Worm (Caenorhabditis elegans) whole organism, late embryonic: ENCODE data around the gene str-145.

Experiments used
- C08G9.2 ChIP-seq: sonication (generic microtip); optimal IDR thresholded peaks from 2 replicates; lab custom pipeline; 2016; ENCODE audit warnings: mild to moderate bottlenecking, missing genetic modification characterization, moderate library complexity, missing compliant biosample characterization
- ama-1 ChIP-seq: fragments of 150-350 bp; optimal IDR thresholded peaks from 2 replicates; lab custom pipeline; 2014
- ceh-6 ChIP-seq: fragments of 200-800 bp; sonication (Bioruptor generic); optimal IDR thresholded peaks from 2 replicates; lab custom pipeline; 2018; ENCODE audit warnings: mild to moderate bottlenecking, missing genetic modification characterization, missing compliant biosample characterization
- fkh-10 ChIP-seq: fragments of 150-350 bp; optimal IDR thresholded peaks from 2 replicates; lab custom pipeline; 2014; ENCODE audit warnings: missing biosample characterization, missing genetic modification reagents, missing genetic modification characterization
- hlh-8 ChIP-seq: sonication (generic microtip); optimal IDR thresholded peaks from 2 replicates; lab custom pipeline; 2016; ENCODE audit warnings: missing genotype, missing genetic modification characterization, missing compliant biosample characterization
- lim-6 ChIP-seq: sonication (generic microtip); optimal IDR thresholded peaks from 2 replicates; lab custom pipeline; 2016; ENCODE audit warnings: missing genetic modification characterization, missing compliant biosample characterization
- odd-2 ChIP-seq: sonication (generic microtip); optimal IDR thresholded peaks from 2 replicates; lab custom pipeline; 2017; ENCODE audit warnings: antibody characterized with exemption, mild to moderate bottlenecking, missing genetic modification characterization, missing compliant biosample characterization
- pha-4 ChIP-seq: fragments of 150-350 bp; optimal IDR thresholded peaks from 2 replicates; lab custom pipeline; 2018; ENCODE audit warnings: missing biosample characterization, missing genetic modification reagents, missing genetic modification characterization
- rnt-1 ChIP-seq: sonication (generic microtip); optimal IDR thresholded peaks from 2 replicates; lab custom pipeline; 2016; ENCODE audit warnings: missing genetic modification characterization, missing compliant biosample characterization
- sdc-2 ChIP-seq: sonication (generic microtip); optimal IDR thresholded peaks from 2 replicates; lab custom pipeline; 2016; ENCODE audit warnings: missing genotype, missing genetic modification characterization, missing compliant biosample characterization
- sox-4 ChIP-seq: sonication (generic microtip); optimal IDR thresholded peaks from 2 replicates; lab custom pipeline; 2017; ENCODE audit warnings: mild to moderate bottlenecking, missing genetic modification characterization, inconsistent platforms, missing compliant biosample characterization

ce11 chrV:8131628-8132027, 33.5 kb upstream of the str-145 start:
- no peak for TF ChIP-seq pha-4 (tag; lab: Kevin White, UChicago)
- TF ChIP-seq hlh-8 (tag; lab: Kevin White, UChicago), result no peak
- TF ChIP-seq ama-1 (lab: Kevin White, UChicago), result no peak
- no peak for TF ChIP-seq odd-2
- no peak for TF ChIP-seq ceh-6 (GFP tag; lab: Kevin White, UChicago)
- TF ChIP-seq sdc-2 (tag; lab: Kevin White, UChicago), result no peak
- TF ChIP-seq fkh-10, result no peak
- no peak for TF ChIP-seq sox-4
- no peak for TF ChIP-seq C08G9.2 (tag; lab: Kevin White, UChicago)
- TF ChIP-seq lim-6, result no peak
- TF ChIP-seq rnt-1 (tag; lab: Kevin White, UChicago), result no peak
